Worm (Caenorhabditis elegans): ENCODE data around the gene F13C5.5.

Gene F13C5.5

DNA sequence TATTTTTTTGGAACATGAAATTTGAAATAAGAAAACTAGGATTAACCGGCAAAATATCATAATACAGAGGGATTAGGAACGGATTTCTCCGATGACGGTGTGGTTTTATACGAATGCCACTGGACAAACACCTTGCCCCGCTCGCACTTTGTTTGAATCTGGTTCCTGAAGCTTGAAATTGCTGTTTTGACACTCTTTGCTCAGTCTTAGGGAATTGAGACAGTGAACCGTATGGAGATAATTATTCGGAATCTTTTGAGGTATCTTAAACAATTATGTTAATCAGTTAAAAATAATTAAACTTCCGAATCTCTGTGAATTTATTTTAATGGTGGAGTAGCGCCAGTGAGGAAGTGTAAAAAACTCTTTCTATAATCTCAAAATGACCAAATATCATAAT, 8.8 kb downstream of the F13C5.5 start, which contains the start of gene F13C5.3:
Gene F13C5.3 (minus strand): TSS at position 101 of the 400 bp plus-strand sequence.
- TF ChIP-seq lin-13 (GFP tag; optimal IDR thresholded peaks at IDR 0.05) (no peak), mbf-1 (tag; optimal IDR thresholded peaks at IDR 0.05) (no peak), alr-1 (tag; optimal IDR thresholded peaks at IDR 0.05) (no peak), gmeb-1 (tag; optimal IDR thresholded peaks at IDR 0.05) (no peak), lsy-2 (tag; optimal IDR thresholded peaks at IDR 0.05) (no peak), nhr-25 (tag; optimal IDR thresholded peaks at IDR 0.05) (no peak)

DNA sequence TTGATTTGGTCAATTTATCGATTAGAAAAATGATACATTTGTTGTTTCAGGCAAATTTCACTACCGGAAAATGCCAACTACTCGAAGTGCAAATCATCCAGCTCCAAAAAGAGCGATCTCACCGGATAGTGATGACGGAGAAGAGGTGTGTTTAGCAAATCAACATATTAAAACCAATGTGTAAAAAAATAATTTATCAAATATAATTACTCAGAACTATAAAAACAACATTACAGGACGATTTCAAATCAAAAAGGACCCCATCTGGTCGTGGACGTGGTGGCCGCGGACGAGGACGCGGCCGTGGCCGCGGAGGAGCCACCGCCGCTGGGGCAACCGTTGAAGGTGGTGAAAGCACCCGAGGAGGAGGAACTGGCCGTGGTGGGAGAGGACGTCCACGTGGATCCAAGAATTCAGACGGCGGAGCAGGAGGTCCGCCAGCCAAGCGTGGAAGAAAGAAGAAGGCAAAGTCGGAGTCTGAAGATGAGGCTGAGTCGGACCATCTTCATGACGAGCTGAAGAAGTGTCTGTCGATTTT, 14.3 kb downstream of the F13C5.5 start, which contains the start of gene F13C5.2:
Gene F13C5.2 (plus strand): TSS at position 51 of the 538 bp plus-strand sequence.
- TF ChIP-seq ceh-82 (tag; optimal IDR thresholded peaks at IDR 0.05) (no peak), nhr-6 (tag; optimal IDR thresholded peaks at IDR 0.05) (no peak), elt-3 (tag; optimal IDR thresholded peaks at IDR 0.05) (no peak), nhr-237 (tag; optimal IDR thresholded peaks at IDR 0.05) (no peak), egl-27 (tag; optimal IDR thresholded peaks at IDR 0.05) (no peak), unc-39 (tag; optimal IDR thresholded peaks at IDR 0.05) (no peak), lin-39 (tag; optimal IDR thresholded peaks at IDR 0.05) (no peak)

DNA sequence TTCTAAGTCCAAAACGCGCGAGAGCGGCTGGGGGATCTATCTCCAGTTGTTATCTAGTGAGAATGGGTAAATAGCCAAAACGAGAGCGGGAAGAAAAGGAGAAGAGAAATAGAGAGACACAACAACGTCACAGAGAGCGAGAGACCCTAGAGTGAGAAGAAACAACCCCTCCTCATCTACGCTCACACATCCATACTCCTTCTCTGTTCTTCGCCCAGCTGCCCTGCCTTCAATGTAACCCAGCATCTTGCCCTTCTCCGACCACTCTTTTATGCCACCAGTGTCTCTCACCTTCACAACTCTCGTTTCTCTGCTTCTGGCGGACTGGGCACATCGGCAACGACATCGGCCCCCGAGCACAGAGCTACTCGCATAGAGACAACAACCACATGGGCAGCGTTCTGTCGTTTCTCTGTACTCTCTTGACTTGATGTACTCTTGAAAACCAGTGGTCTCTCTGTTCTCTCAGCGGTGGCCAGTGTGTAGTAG, 15.0 kb downstream of the F13C5.5 start:
- TF ChIP-seq gmeb-1 (tag; optimal IDR thresholded peaks at IDR 0.05) (peak; percentile 42), mab-5 (tag; optimal IDR thresholded peaks at IDR 0.05) (peak; percentile 81), egl-27 (tag; optimal IDR thresholded peaks at IDR 0.05) (peak; percentile 63), peb-1 (tag; optimal IDR thresholded peaks at IDR 0.05) (peak; percentile 88), snpc-4 (tag; optimal IDR thresholded peaks at IDR 0.05) (peak; percentile 54), dmd-4 (tag; optimal IDR thresholded peaks at IDR 0.05) (no peak), sma-9 (GFP tag; optimal IDR thresholded peaks at IDR 0.05) (peak; percentile 79), sma-9 (tag; optimal IDR thresholded peaks at IDR 0.05) (no peak), unc-55 (GFP tag; optimal IDR thresholded peaks at IDR 0.05) (peak; percentile 74), sma-3 (GFP tag; optimal IDR thresholded peaks at IDR 0.05) (peak; percentile 63), nhr-25 (tag; optimal IDR thresholded peaks at IDR 0.05) (peak; percentile 80), alr-1 (tag; optimal IDR thresholded peaks at IDR 0.05) (no peak), nhr-10 (tag; optimal IDR thresholded peaks at IDR 0.05) (no peak), nhr-77 (tag; optimal IDR thresholded peaks at IDR 0.05) (no peak), nhr-6 (tag; optimal IDR thresholded peaks at IDR 0.05) (peak; percentile 85), lin-13 (GFP tag; optimal IDR thresholded peaks at IDR 0.05) (peak; percentile 76), nhr-11 (tag; optimal IDR thresholded peaks at IDR 0.05) (no peak), mbf-1 (tag; optimal IDR thresholded peaks at IDR 0.05) (no peak), blmp-1 (tag; optimal IDR thresholded peaks at IDR 0.05; ENCODE audit: insufficient read depth) (peak; percentile 64), ama-1 (optimal IDR thresholded peaks at IDR 0.05) (no peak), unc-39 (tag; optimal IDR thresholded peaks at IDR 0.05) (peak; percentile 12), elt-1 (tag; optimal IDR thresholded peaks at IDR 0.05) (no peak), nhr-129 (tag; optimal IDR thresholded peaks at IDR 0.05) (peak; percentile 98), ztf-1 (GFP tag; conservative IDR thresholded peaks at IDR 0.05) (no peak), nhr-12 (tag; optimal IDR thresholded peaks at IDR 0.05) (no peak), ztf-4 (tag; optimal IDR thresholded peaks at IDR 0.05) (peak; percentile 72), unc-62 (GFP tag; optimal IDR thresholded peaks at IDR 0.05) (no peak), ceh-16 (tag; optimal IDR thresholded peaks at IDR 0.05) (peak; percentile 37), aly-2 (tag; optimal IDR thresholded peaks at IDR 0.05) (no peak), nhr-21 (tag; optimal IDR thresholded peaks at IDR 0.05) (peak; percentile 62), crh-2 (tag; optimal IDR thresholded peaks at IDR 0.05) (peak; percentile 88), F13H6.1 (tag; optimal IDR thresholded peaks at IDR 0.05) (peak; percentile 95), skn-1 (tag; optimal IDR thresholded peaks at IDR 0.05) (no peak), Y55F3AM.14 (GFP tag; optimal IDR thresholded peaks at IDR 0.05) (peak; percentile 78), fos-1 (tag; optimal IDR thresholded peaks at IDR 0.05) (peak; percentile 84), lsy-2 (tag; optimal IDR thresholded peaks at IDR 0.05) (peak; percentile 61 to 76), lin-11 (tag; optimal IDR thresholded peaks at IDR 0.05) (peak; percentile 56), mdl-1 (tag; optimal IDR thresholded peaks at IDR 0.05) (peak; percentile 86 to 96), sem-4 (tag; optimal IDR thresholded peaks at IDR 0.05) (peak; percentile 81), C34F6.9 (tag; optimal IDR thresholded peaks at IDR 0.05) (peak; percentile 92), nhr-23 (tag; optimal IDR thresholded peaks at IDR 0.05) (peak; percentile 48), zag-1 (tag; optimal IDR thresholded peaks at IDR 0.05) (peak; percentile 89), ZK546.5 (tag; optimal IDR thresholded peaks at IDR 0.05) (no peak)

Data from whole organism, L2 larva.